Worm (Caenorhabditis elegans): ENCODE data around the gene F36H5.8.

DNA sequence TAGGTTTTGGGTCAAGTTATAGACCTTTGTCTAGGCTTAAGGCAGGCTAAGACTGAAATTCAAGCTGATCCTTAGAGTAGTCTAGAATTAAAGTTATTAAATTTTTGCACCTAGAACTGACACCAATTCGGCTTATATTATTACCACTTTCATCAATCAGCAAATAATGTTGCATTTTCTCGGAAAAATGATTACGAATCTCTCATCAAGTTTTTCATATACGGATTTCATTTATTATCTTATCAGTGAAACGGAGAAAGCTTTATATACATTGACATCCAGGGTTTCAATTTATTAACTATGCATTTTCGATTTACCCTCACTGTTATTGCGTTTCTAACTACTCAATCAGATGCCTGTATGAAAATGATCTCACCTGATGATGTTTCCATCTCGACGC lies 9.2 kb downstream of the F36H5.8 start, which contains the start of gene K07G6.1:
- TF ChIP-seq unc-120 (tag; optimal IDR thresholded peaks at IDR 0.05; ENCODE audit: poor library complexity, severe bottlenecking) (no peak), unc-62 (GFP tag; optimal IDR thresholded peaks at IDR 0.05) (no peak), ztf-11 (tag; optimal IDR thresholded peaks at IDR 0.05) (no peak), tbx-8 (GFP tag; optimal IDR thresholded peaks at IDR 0.05) (no peak), lin-13 (tag; optimal IDR thresholded peaks at IDR 0.05) (no peak)
